Worm (Caenorhabditis elegans): ENCODE measurements around the gene T21B10.3.

DNA sequence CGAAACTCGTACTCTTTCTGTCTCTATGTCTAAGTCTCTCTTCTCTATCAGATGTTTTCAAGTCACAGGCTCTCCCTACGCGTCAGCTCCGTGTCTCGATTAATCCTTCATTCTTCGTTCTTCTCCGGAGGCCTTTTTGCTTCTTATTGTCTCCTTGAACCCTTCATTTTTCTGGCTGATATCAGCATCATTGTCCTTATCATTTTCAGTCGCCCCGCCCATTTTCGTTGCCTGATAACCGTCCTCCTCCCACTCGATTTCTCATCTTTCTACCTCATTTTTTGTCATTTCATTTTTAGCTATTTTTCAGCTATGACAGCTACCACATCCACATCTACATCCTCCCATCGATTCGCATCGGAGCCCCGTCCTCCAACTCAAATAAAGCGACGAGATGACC lies 12.0 kb upstream of the T21B10.3 start, which contains the start of gene B0457.6:
- TF ChIP-seq ceh-48 (tag; optimal IDR thresholded peaks at IDR 0.05), result no peak
- no peak for TF ChIP-seq pros-1 (tag; optimal IDR thresholded peaks at IDR 0.05)
- TF ChIP-seq tbx-7 (tag; optimal IDR thresholded peaks at IDR 0.05), result no peak
- TF ChIP-seq pqm-1 (tag; optimal IDR thresholded peaks at IDR 0.05), result no peak
- no peak for TF ChIP-seq unc-55 (GFP tag; optimal IDR thresholded peaks at IDR 0.05)
- no peak for TF ChIP-seq C08G9.2 (tag; optimal IDR thresholded peaks at IDR 0.05)
- no peak for TF ChIP-seq F13H6.1 (tag; optimal IDR thresholded peaks at IDR 0.05)
- TF ChIP-seq zip-5 (tag; optimal IDR thresholded peaks at IDR 0.05), result no peak

Measured in whole organism, late embryonic.